Worm (Caenorhabditis elegans): ENCODE measurements around the gene T02H6.5.

ce11 chrII:675303-675702, 9.6 kb upstream of the T02H6.5 start, which contains the start of gene Y39F10C.1:
- TF ChIP-seq tab-1 (GFP tag; IDR thresholded peaks at IDR 0.05) (no peak), klf-2 (GFP tag; conservative IDR thresholded peaks at IDR 0.05) (no peak), T22C8.4 (GFP tag; IDR thresholded peaks at IDR 0.05) (no peak)
